Worm (Caenorhabditis elegans) whole organism, L4 larva: Measurements from ENCODE around the gene E04F6.4.

ENCODE experiments used
- F10B5.3 ChIP-seq: sonication (generic microtip); optimal IDR thresholded peaks from 2 replicates; lab custom pipeline; 2016; ENCODE audit warnings: mild to moderate bottlenecking, missing genetic modification characterization, missing compliant biosample characterization
- daf-8 ChIP-seq: fragments of 200-800 bp; sonication (Bioruptor generic); IDR thresholded peaks from 2 replicates; pipeline ENCODE4 v1.3.6; 2022; ENCODE audit warnings: missing genetic modification characterization, missing compliant biosample characterization
- fos-1 ChIP-seq: fragments of 150-350 bp; optimal IDR thresholded peaks from 2 replicates; lab custom pipeline; 2014; ENCODE audit warnings: missing biosample characterization, missing genetic modification characterization
- madf-5 ChIP-seq, 2 experiments: fragments of 200-800 bp; sonication (Bioruptor generic); IDR thresholded peaks; 2 replicates each; pipeline ENCODE4 v1.3.6; 2022; ENCODE audit warnings: missing compliant biosample characterization in 2 of 2, missing genetic modification characterization in 2 of 2
- mdt-29 ChIP-seq: fragments of 200-800 bp; sonication (Bioruptor generic); IDR thresholded peaks from 2 replicates; pipeline ENCODE4 v1.3.6; 2022; ENCODE audit warnings: missing genetic modification reagents, missing genetic modification characterization, missing compliant biosample characterization
- nhr-237 ChIP-seq: sonication (generic microtip); optimal IDR thresholded peaks from 2 replicates; lab custom pipeline; 2017; ENCODE audit warnings: missing biosample characterization, missing genetic modification characterization
- nhr-28 ChIP-seq: fragments of 150-350 bp; optimal IDR thresholded peaks from 2 replicates; lab custom pipeline; 2014; ENCODE audit warnings: missing biosample characterization, missing genetic modification characterization
- nhr-76 ChIP-seq: fragments of 150-350 bp; optimal IDR thresholded peaks from 2 replicates; lab custom pipeline; 2014; ENCODE audit warnings: missing biosample characterization, missing genetic modification characterization
- pqm-1 ChIP-seq: sonication (generic microtip); optimal IDR thresholded peaks from 2 replicates; lab custom pipeline; 2017; ENCODE audit warnings: missing biosample characterization, missing genetic modification characterization
- sdz-12 ChIP-seq: fragments of 200-800 bp; sonication (Bioruptor generic); optimal IDR thresholded peaks from 2 replicates; lab custom pipeline; 2018; ENCODE audit warnings: mild to moderate bottlenecking, missing genetic modification characterization, missing compliant biosample characterization
- unc-62 ChIP-seq, 3 experiments: fragments of 150-350 bp in 1 of 3; sonication (generic microtip); optimal IDR thresholded peaks in 2 of 3; peaks in 1 of 3; 1 replicate in 1 of 3; 2 replicates in 2 of 3; lab custom pipeline; 2014 to 2017; ENCODE audit warnings: missing biosample characterization in 3 of 3, missing genetic modification characterization in 3 of 3, missing genetic modification reagents in 3 of 3, missing genotype in 1 of 3
- zag-1 ChIP-seq: fragments of 150-350 bp; optimal IDR thresholded peaks from 2 replicates; lab custom pipeline; 2014; ENCODE audit warnings: missing biosample characterization, missing genetic modification characterization

ce11 chrII:7210187-7210586 is 21.0 kb downstream of the E04F6.4 start, which contains the start of gene E04F6.15:
- TF ChIP-seq mdt-29 (GFP tag; lab: Robert Waterston, UW) = no peak
- no peak for TF ChIP-seq pqm-1
- TF ChIP-seq madf-5 (GFP tag; IDR thresholded peaks at IDR 0.05; lab: Robert Waterston, UW) = no peak
- no peak for TF ChIP-seq nhr-28 (tag; lab: Kevin White, UChicago)
- no peak for TF ChIP-seq nhr-237 (tag; lab: Kevin White, UChicago)
- no peak for TF ChIP-seq zag-1 (tag; lab: Kevin White, UChicago)
- TF ChIP-seq F10B5.3 = no peak
- no peak for TF ChIP-seq sdz-12 (GFP tag; lab: Kevin White, UChicago)
- no peak for TF ChIP-seq nhr-76
- TF ChIP-seq daf-8 (GFP tag; lab: Robert Waterston, UW) = no peak
- TF ChIP-seq fos-1 (tag; lab: Kevin White, UChicago) = no peak
- TF ChIP-seq unc-62 (GFP tag; optimal IDR thresholded peaks at IDR 0.05 in 1 of 2; lab: Kevin White, UChicago) = no peak
- no peak for TF ChIP-seq unc-62 (tag; optimal IDR thresholded peaks at IDR 0.05; lab: Kevin White, UChicago)
